Worm (Caenorhabditis elegans): ENCODE data around the gene ZK546.2.

ZK546.2 gene

DNA sequence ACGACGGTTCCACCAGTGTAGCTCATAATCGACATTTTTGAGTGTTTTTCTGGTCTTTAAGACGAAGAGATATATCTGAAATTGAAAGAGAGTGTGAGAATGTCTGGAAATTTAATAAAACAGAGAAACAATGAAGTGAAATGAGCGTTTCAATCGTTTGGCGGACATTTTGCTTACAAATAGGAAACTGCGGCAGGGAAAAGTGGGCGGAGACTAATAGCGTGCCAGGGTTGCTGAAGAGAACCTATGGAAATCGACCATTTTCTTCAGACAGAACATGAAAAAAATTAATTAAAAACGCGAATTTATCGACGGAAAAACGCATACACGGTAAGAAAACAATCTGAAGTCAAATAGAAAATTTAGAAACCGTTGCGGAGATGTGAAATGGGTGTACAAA lies 9.5 kb downstream of the ZK546.2 start, which contains the start of gene pbs-3 (continued):
- TF ChIP-seq ama-1 (optimal IDR thresholded peaks at IDR 0.05) (peak; percentile 32), aha-1 (tag; optimal IDR thresholded peaks at IDR 0.05) (no peak), isw-1 (GFP tag; IDR thresholded peaks at IDR 0.05) (peak; percentile 17), xbp-1 (tag; optimal IDR thresholded peaks at IDR 0.05) (peak; percentile 41), ceh-8 (GFP tag; optimal IDR thresholded peaks at IDR 0.05) (no peak), hlh-17 (GFP tag; optimal IDR thresholded peaks at IDR 0.05; ENCODE audit: borderline replicate concordance) (no peak), lin-39 (tag; optimal IDR thresholded peaks at IDR 0.05) (no peak), lin-35 (GFP tag; optimal IDR thresholded peaks at IDR 0.05) (peak; percentile 59 to 86), alr-1 (tag; optimal IDR thresholded peaks at IDR 0.05; ENCODE audit: borderline replicate concordance) (no peak), nhr-71 (tag; optimal IDR thresholded peaks at IDR 0.05) (peak; percentile 64), mdl-1 (tag; optimal IDR thresholded peaks at IDR 0.05) (no peak), nhr-19 (GFP tag; conservative IDR thresholded peaks at IDR 0.05) (0 out of 2 replicates have a peak, but pooled peaks have one; percentile 5), lin-15B (tag; optimal IDR thresholded peaks at IDR 0.05) (peak; percentile 48), irx-1 (tag; optimal IDR thresholded peaks at IDR 0.05) (no peak), mab-9 (GFP tag; IDR thresholded peaks at IDR 0.05) (no peak), swsn-7 (tag; optimal IDR thresholded peaks at IDR 0.05) (peak; percentile 37), dpl-1 (GFP tag; optimal IDR thresholded peaks at IDR 0.05) (peak; percentile 63 to 76 (median 68)), unc-130 (tag; optimal IDR thresholded peaks at IDR 0.05) (peak; percentile 65), zip-4 (GFP tag; optimal IDR thresholded peaks at IDR 0.05) (no peak), pax-3 (tag; optimal IDR thresholded peaks at IDR 0.05) (no peak), nhr-76 (tag; optimal IDR thresholded peaks at IDR 0.05) (no peak), snu-23 (GFP tag; optimal IDR thresholded peaks at IDR 0.05) (peak; percentile 67), nhr-77 (tag; optimal IDR thresholded peaks at IDR 0.05) (peak; percentile 49), fkh-4 (tag; optimal IDR thresholded peaks at IDR 0.05; ENCODE audit: borderline replicate concordance) (no peak), nhr-11 (tag; optimal IDR thresholded peaks at IDR 0.05) (no peak), sptf-1 (tag; optimal IDR thresholded peaks at IDR 0.05) (no peak), ets-5 (GFP tag; IDR thresholded peaks at IDR 0.05) (no peak), fkh-8 (tag; optimal IDR thresholded peaks at IDR 0.05) (peak; percentile 65), elt-3 (tag; optimal IDR thresholded peaks at IDR 0.05) (peak in 2 of 6 experiments; percentile 42 to 71), nhr-12 (tag; optimal IDR thresholded peaks at IDR 0.05) (no peak), ztf-4 (tag; optimal IDR thresholded peaks at IDR 0.05) (no peak), rnt-1 (tag; optimal IDR thresholded peaks at IDR 0.05) (peak; percentile 85), nhr-90 (tag; optimal IDR thresholded peaks at IDR 0.05; ENCODE audit: poor library complexity) (peak; percentile 49), nhr-47 (tag; optimal IDR thresholded peaks at IDR 0.05) (peak; percentile 53), elt-2 (tag; optimal IDR thresholded peaks at IDR 0.05) (peak; percentile 46)

ce11 chrII:4959719-4960118 lies 13.9 kb downstream of the ZK546.2 start, which contains the start of gene ulp-2:
Gene ulp-2 (minus strand): TSS chrII:4959876.
- TF ChIP-seq blmp-1 (tag; optimal IDR thresholded peaks at IDR 0.05), result peak; percentile 7
- no peak for TF ChIP-seq unc-62 (GFP tag; optimal IDR thresholded peaks at IDR 0.05)
- no peak for TF ChIP-seq pax-3 (tag; optimal IDR thresholded peaks at IDR 0.05)
- peak; percentile 28 to 71 for TF ChIP-seq lin-35 (GFP tag; optimal IDR thresholded peaks at IDR 0.05)
- TF ChIP-seq lsy-2 (tag; optimal IDR thresholded peaks at IDR 0.05), result peak; percentile 12 to 46
- TF ChIP-seq dpl-1 (GFP tag; optimal IDR thresholded peaks at IDR 0.05), result peak in 2 of 3 experiments; percentile 46 to 67
- peak; percentile 37 for TF ChIP-seq lin-15B (tag; optimal IDR thresholded peaks at IDR 0.05)
- peak; percentile 22 for TF ChIP-seq lin-14 (GFP tag; optimal IDR thresholded peaks at IDR 0.05)
- TF ChIP-seq snu-23 (GFP tag; optimal IDR thresholded peaks at IDR 0.05), result peak; percentile 12
- peak; percentile 40 to 51 for TF ChIP-seq efl-1 (optimal IDR thresholded peaks at IDR 0.05)
- TF ChIP-seq efl-1 (GFP tag; optimal IDR thresholded peaks at IDR 0.05 in 1 of 2), result peak; percentile 51 to 55
- TF ChIP-seq rnt-1 (tag; optimal IDR thresholded peaks at IDR 0.05), result peak; percentile 13
- TF ChIP-seq mep-1 (tag; optimal IDR thresholded peaks at IDR 0.05), result peak; percentile 40
- no peak for TF ChIP-seq fos-1 (tag; optimal IDR thresholded peaks at IDR 0.05)
- TF ChIP-seq nhr-19 (GFP tag; conservative IDR thresholded peaks at IDR 0.05), result no peak

All from whole organism, L1 larva.